Worm (Caenorhabditis elegans): ENCODE measurements around the gene ceh-74.
A peak's percentile ranks its signal among the peaks of the same experiment; 100 is the strongest.
"Not testable (repeated sequence)": the region's sequence is repeated elsewhere in the genome, so short reads cannot be mapped to it uniquely, and the experiment has no call there.

Gene ceh-74

DNA sequence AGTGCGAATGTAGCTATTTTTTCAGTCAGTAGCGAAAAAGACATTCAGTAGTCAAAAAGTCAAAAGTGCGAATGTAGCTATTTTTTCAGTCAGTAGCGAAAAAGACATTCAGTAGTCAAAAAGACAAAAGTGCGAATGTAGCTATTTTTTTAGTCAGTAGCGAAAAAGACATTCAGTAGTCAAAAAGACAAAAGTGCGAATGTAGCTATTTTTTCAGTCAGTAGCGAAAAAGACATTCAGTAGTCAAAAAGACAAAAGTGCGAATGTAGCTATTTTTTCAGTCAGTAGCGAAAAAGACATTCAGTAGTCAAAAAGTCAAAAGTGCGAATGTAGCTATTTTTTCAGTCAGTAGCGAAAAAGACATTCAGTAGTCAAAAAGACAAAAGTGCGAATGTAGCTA lies 27.3 kb downstream of the ceh-74 start, which contains the start of gene T16A9.3:
Gene T16A9.3, plus strand, starts transcription at position 301 of the 400 bp plus-strand sequence.
- not testable (repeated sequence) for TF ChIP-seq R02D3.7, nhr-10, mdl-1 (tag; optimal IDR thresholded peaks at IDR 0.05)

DNA sequence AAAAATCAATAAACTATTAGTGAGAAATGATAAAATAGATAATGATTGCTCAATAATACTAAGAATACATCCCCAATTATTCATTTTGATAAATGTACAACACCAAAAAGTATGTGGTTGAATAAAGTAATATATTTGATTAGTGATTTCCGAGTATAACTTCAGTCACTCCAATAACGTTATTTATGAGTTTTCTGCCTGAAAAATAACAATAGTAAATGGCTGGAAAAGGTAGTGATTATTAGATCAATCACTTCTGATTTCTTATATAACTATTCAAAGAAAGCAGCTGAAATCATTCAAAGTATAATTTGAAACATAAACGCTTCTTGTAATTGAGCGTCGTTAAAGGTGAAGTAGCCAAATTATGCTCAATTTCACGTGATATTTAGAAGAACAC lies 32.9 kb downstream of the ceh-74 start, which contains the start of gene str-230:
Gene str-230, minus strand, starts transcription at position 101 of the 400 bp plus-strand sequence.
- TF ChIP-seq nhr-237 (tag; optimal IDR thresholded peaks at IDR 0.05): no peak
- TF ChIP-seq Y55F3AM.14 (GFP tag; optimal IDR thresholded peaks at IDR 0.05): no peak
- TF ChIP-seq nhr-25 (tag; optimal IDR thresholded peaks at IDR 0.05): no peak
- TF ChIP-seq nhr-11 (tag; optimal IDR thresholded peaks at IDR 0.05): no peak
- TF ChIP-seq lin-39 (tag; optimal IDR thresholded peaks at IDR 0.05): no peak
- TF ChIP-seq sem-4 (tag; optimal IDR thresholded peaks at IDR 0.05): no peak
- no peak for TF ChIP-seq crh-2 (tag; optimal IDR thresholded peaks at IDR 0.05)
- TF ChIP-seq gmeb-1 (tag; optimal IDR thresholded peaks at IDR 0.05): no peak
- no peak for TF ChIP-seq lsy-2 (tag; optimal IDR thresholded peaks at IDR 0.05)
- TF ChIP-seq skn-1 (tag; optimal IDR thresholded peaks at IDR 0.05): no peak
- no peak for TF ChIP-seq nhr-10 (tag; optimal IDR thresholded peaks at IDR 0.05)
- TF ChIP-seq fos-1 (tag; optimal IDR thresholded peaks at IDR 0.05): no peak
- no peak for TF ChIP-seq nhr-23 (tag; optimal IDR thresholded peaks at IDR 0.05)
- no peak for TF ChIP-seq elt-3 (tag; optimal IDR thresholded peaks at IDR 0.05)
- no peak for TF ChIP-seq R02D3.7 (tag; optimal IDR thresholded peaks at IDR 0.05)
- TF ChIP-seq ztf-4 (tag; optimal IDR thresholded peaks at IDR 0.05): no peak
- TF ChIP-seq nhr-6 (tag; optimal IDR thresholded peaks at IDR 0.05): no peak

DNA sequence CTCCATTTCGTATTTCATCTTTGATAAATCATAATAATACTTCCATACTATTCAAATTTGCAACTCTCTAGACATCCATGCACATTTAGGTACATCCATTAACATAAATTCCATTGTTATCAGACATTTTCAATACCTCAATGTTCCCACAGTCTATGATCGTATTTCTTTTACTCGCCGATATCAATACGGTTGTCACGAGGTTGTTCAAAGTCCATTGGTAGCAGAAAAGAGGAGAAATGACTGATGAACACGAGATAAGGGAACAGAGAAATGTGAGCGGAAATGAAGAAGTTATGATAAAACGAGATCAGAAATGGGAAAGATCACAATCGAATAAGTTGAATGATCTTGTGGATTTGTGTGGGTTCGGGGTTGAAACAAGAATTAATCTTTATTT lies 34.9 kb downstream of the ceh-74 start:
- TF ChIP-seq nhr-25 (tag; optimal IDR thresholded peaks at IDR 0.05) (no peak), ama-1 (optimal IDR thresholded peaks at IDR 0.05) (no peak), ceh-16 (tag; optimal IDR thresholded peaks at IDR 0.05) (no peak), blmp-1 (tag; optimal IDR thresholded peaks at IDR 0.05; ENCODE audit: insufficient read depth) (peak; percentile 51), crh-2 (tag; optimal IDR thresholded peaks at IDR 0.05) (peak; percentile 65), gmeb-1 (tag; optimal IDR thresholded peaks at IDR 0.05) (peak; percentile 53), fos-1 (tag; optimal IDR thresholded peaks at IDR 0.05) (peak; percentile 78), mab-5 (tag; optimal IDR thresholded peaks at IDR 0.05) (no peak), lin-11 (tag; optimal IDR thresholded peaks at IDR 0.05) (no peak), lsy-2 (tag; optimal IDR thresholded peaks at IDR 0.05) (no peak), zag-1 (tag; optimal IDR thresholded peaks at IDR 0.05) (no peak), lin-13 (GFP tag; optimal IDR thresholded peaks at IDR 0.05) (no peak), alr-1 (tag; optimal IDR thresholded peaks at IDR 0.05) (no peak), aly-2 (tag; optimal IDR thresholded peaks at IDR 0.05) (no peak), nhr-11 (tag; optimal IDR thresholded peaks at IDR 0.05) (no peak), peb-1 (tag; optimal IDR thresholded peaks at IDR 0.05) (no peak), dmd-4 (tag; optimal IDR thresholded peaks at IDR 0.05) (no peak), egl-27 (tag; optimal IDR thresholded peaks at IDR 0.05) (no peak), skn-1 (tag; optimal IDR thresholded peaks at IDR 0.05) (no peak), ztf-11 (tag; optimal IDR thresholded peaks at IDR 0.05) (no peak), sma-9 (GFP tag; optimal IDR thresholded peaks at IDR 0.05) (peak; percentile 76), sma-9 (tag; optimal IDR thresholded peaks at IDR 0.05) (no peak), nhr-21 (tag; optimal IDR thresholded peaks at IDR 0.05) (peak; percentile 70)

DNA sequence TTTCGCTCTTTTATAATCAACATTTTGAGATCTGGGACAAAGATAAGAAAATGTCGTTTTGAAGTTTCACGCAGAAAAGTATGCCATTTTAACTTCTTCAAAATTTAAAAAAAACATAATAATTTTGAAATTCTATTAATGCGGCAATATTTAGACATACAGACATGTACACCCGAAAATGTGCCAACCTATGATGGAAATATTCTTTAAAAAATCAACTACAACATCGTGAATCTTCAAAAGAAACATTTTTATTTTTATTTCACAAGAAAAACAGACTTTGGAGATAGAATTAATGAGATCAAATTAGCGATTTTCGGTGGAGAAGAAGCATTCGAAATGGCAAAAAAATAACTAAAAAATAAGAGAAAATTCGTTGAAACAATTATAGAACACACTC lies 37.2 kb downstream of the ceh-74 start, which contains the start of gene T16A9.5:
Gene T16A9.5, minus strand, starts transcription at position 101 of the 400 bp plus-strand sequence.
- TF ChIP-seq alr-1 (tag; optimal IDR thresholded peaks at IDR 0.05): no peak
- no peak for TF ChIP-seq aly-2 (tag; optimal IDR thresholded peaks at IDR 0.05)
- no peak for TF ChIP-seq peb-1 (tag; optimal IDR thresholded peaks at IDR 0.05)
- no peak for TF ChIP-seq nhr-129 (tag; optimal IDR thresholded peaks at IDR 0.05)
- no peak for TF ChIP-seq mbf-1 (tag; optimal IDR thresholded peaks at IDR 0.05)
- TF ChIP-seq ZK546.5 (tag; optimal IDR thresholded peaks at IDR 0.05): no peak
- no peak for TF ChIP-seq nhr-77 (tag; optimal IDR thresholded peaks at IDR 0.05)
- no peak for TF ChIP-seq zag-1 (tag; optimal IDR thresholded peaks at IDR 0.05)
- no peak for TF ChIP-seq R02D3.7 (tag; optimal IDR thresholded peaks at IDR 0.05)
